Worm (Caenorhabditis elegans): ENCODE data around the gene srlf-33.
A peak's percentile ranks its signal among the peaks of the same experiment; 100 is the strongest.

The srlf-33 gene

DNA sequence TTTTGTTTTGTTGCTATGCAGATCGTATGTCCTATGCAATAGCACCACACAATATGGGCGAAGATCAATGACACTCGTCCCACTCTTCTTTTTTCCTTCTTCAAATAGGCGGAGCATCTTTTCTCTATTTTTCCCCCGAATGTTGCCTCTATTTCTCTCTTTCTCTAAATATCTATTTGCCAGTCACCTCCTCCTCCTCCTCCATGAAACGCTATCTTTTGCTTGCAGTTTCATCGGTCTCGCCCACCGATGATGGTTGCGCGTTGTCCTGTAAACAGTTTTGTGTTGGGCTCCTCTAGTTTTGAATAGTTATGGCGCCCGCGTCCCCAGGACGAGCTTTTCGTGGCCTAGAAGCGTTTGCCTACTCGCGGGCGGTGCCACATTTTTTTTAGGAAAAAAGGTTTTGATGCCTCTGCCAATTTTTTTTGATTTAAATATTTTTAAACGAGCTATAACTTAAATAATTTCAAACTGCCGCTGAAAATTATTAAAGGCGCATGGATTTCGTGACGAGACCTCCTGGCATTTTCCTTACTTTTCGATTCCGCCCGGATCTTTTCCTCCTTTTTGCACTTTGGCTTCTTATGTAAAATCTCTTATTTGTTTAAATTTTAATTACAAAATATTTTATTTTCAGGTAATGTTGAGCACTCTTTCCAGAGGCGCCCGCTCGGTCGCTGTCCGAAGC is 27.5 kb upstream of the srlf-33 start, which contains the start of gene gdh-1 (continued):
- TF ChIP-seq tbx-9 (tag; optimal IDR thresholded peaks at IDR 0.05; ENCODE audit: borderline replicate concordance) (no peak), lin-35 (GFP tag; optimal IDR thresholded peaks at IDR 0.05) (peak in 1 of 3 experiments; percentile 6), lin-40 (tag; optimal IDR thresholded peaks at IDR 0.05) (no peak), dpl-1 (GFP tag; optimal IDR thresholded peaks at IDR 0.05) (no peak), snpc-1.1 (tag; optimal IDR thresholded peaks at IDR 0.05; ENCODE audit: insufficient read depth) (no peak), nhr-120 (GFP tag; IDR thresholded peaks at IDR 0.05) (no peak), rpc-1 (optimal IDR thresholded peaks at IDR 0.05) (no peak), rpc-1 (tag; optimal IDR thresholded peaks at IDR 0.05) (no peak), F52B5.7 (tag; optimal IDR thresholded peaks at IDR 0.05) (no peak), Y67H2A.10 (GFP tag; conservative IDR thresholded peaks at IDR 0.05) (no peak), lsy-27 (tag; optimal IDR thresholded peaks at IDR 0.05; ENCODE audit: borderline replicate concordance, insufficient read depth) (no peak), mcd-1 (GFP tag; IDR thresholded peaks at IDR 0.05) (no peak), hmg-1.2 (GFP tag; IDR thresholded peaks at IDR 0.05) (peak; percentile 32; the same call in 1 of the 2 replicates), ccch-3 (GFP tag; optimal IDR thresholded peaks at IDR 0.05) (no peak), Y53F4B.3 (GFP tag; IDR thresholded peaks at IDR 0.05) (no peak), cebp-1 (GFP tag; IDR thresholded peaks at IDR 0.05) (no peak), cebp-1 (tag; optimal IDR thresholded peaks at IDR 0.05) (no peak), lin-54 (GFP tag; optimal IDR thresholded peaks at IDR 0.05) (peak; percentile 53), mxl-1 (tag; optimal IDR thresholded peaks at IDR 0.05) (no peak), egl-44 (GFP tag; IDR thresholded peaks at IDR 0.05) (no peak), unc-130 (GFP tag; optimal IDR thresholded peaks at IDR 0.05) (no peak), F57C9.4 (tag; optimal IDR thresholded peaks at IDR 0.05) (no peak), hsf-1 (GFP tag; IDR thresholded peaks at IDR 0.05) (no peak), rec-8 (tag; optimal IDR thresholded peaks at IDR 0.05) (no peak), madf-6 (GFP tag; IDR thresholded peaks at IDR 0.05) (peak; percentile 41), hmg-20 (GFP tag; IDR thresholded peaks at IDR 0.05) (no peak), nhr-27 (tag; optimal IDR thresholded peaks at IDR 0.05) (no peak), C06A6.2 (GFP tag; conservative IDR thresholded peaks at IDR 0.05) (no peak), repo-1 (tag; optimal IDR thresholded peaks at IDR 0.05) (no peak), ceh-100 (GFP tag; IDR thresholded peaks at IDR 0.05) (no peak), lir-1 (GFP tag; conservative IDR thresholded peaks at IDR 0.05) (no peak), T26A5.8 (tag; optimal IDR thresholded peaks at IDR 0.05) (no peak), F57A8.1 (GFP tag; optimal IDR thresholded peaks at IDR 0.05) (no peak), zfh-2 (GFP tag; conservative IDR thresholded peaks at IDR 0.05) (no peak), ceh-40 (GFP tag; IDR thresholded peaks at IDR 0.05) (no peak), lag-1 (GFP tag; IDR thresholded peaks at IDR 0.05) (no peak), Y53G8AR.9 (GFP tag; conservative IDR thresholded peaks at IDR 0.05) (no peak), F39B2.1 (GFP tag; IDR thresholded peaks at IDR 0.05) (no peak), attf-6 (GFP tag; IDR thresholded peaks at IDR 0.05) (no peak), ZK185.1 (tag; optimal IDR thresholded peaks at IDR 0.05; ENCODE audit: poor library complexity, severe bottlenecking) (no peak), C17E4.6 (GFP tag; IDR thresholded peaks at IDR 0.05) (no peak), B0261.1 (tag; optimal IDR thresholded peaks at IDR 0.05) (no peak), F49E8.2 (tag; optimal IDR thresholded peaks at IDR 0.05; ENCODE audit: insufficient read depth) (no peak), ztf-6 (GFP tag; IDR thresholded peaks at IDR 0.05) (no peak), madf-8 (GFP tag; conservative IDR thresholded peaks at IDR 0.05) (no peak), Y95B8A.8 (GFP tag; IDR thresholded peaks at IDR 0.05) (no peak), aptf-2 (GFP tag; conservative IDR thresholded peaks at IDR 0.05) (no peak), mes-4 (tag; optimal IDR thresholded peaks at IDR 0.05) (no peak)
